Worm (Caenorhabditis elegans) whole organism, early embryonic: ENCODE results near the gene ttll-4.

Experiments used
- B0310.2 ChIP-seq: sonication (generic microtip); optimal IDR thresholded peaks from 2 replicates; lab custom pipeline; 2016; ENCODE audit warnings: mild to moderate bottlenecking, missing genetic modification characterization, missing compliant biosample characterization
- F13C5.2 ChIP-seq: sonication (generic microtip); optimal IDR thresholded peaks from 2 replicates; lab custom pipeline; 2017; ENCODE audit warnings: mild to moderate bottlenecking, missing genetic modification characterization, inconsistent platforms, missing compliant biosample characterization
- aly-1 ChIP-seq: sonication (generic microtip); optimal IDR thresholded peaks from 2 replicates; lab custom pipeline; 2016; ENCODE audit warnings: missing genetic modification characterization, missing compliant biosample characterization
- ama-1 ChIP-seq: fragments of 150-350 bp; optimal IDR thresholded peaks from 2 replicates; lab custom pipeline; 2014
- ceh-13 ChIP-seq: fragments of 200-800 bp; sonication (Bioruptor generic); optimal IDR thresholded peaks from 2 replicates; lab custom pipeline; 2018; ENCODE audit warnings: mild to moderate bottlenecking, missing genetic modification characterization, missing compliant biosample characterization
- ceh-36 ChIP-seq: sonication (generic microtip); optimal IDR thresholded peaks from 2 replicates; lab custom pipeline; 2016; ENCODE audit warnings: missing genetic modification characterization, inconsistent platforms, missing compliant biosample characterization
- ets-7 ChIP-seq: sonication (generic microtip); optimal IDR thresholded peaks from 2 replicates; lab custom pipeline; 2016; ENCODE audit warnings: missing genotype, missing genetic modification characterization, missing compliant biosample characterization
- flt-1 ChIP-seq: fragments of 200-800 bp; sonication (Bioruptor generic); IDR thresholded peaks from 2 replicates; pipeline ENCODE4 v1.3.6; 2022; ENCODE audit warnings: missing genetic modification characterization, missing compliant biosample characterization
- hmbx-1 ChIP-seq: sonication (generic microtip); optimal IDR thresholded peaks from 2 replicates; lab custom pipeline; 2016; ENCODE audit warnings: mild to moderate bottlenecking, missing genetic modification characterization, missing compliant biosample characterization
- hmg-4 ChIP-seq: fragments of 200-800 bp; sonication (Bioruptor generic); optimal IDR thresholded peaks from 2 replicates; lab custom pipeline; 2018; ENCODE audit warnings: mild to moderate bottlenecking, missing genetic modification characterization, missing compliant biosample characterization
- hnd-1 ChIP-seq: sonication (generic microtip); optimal IDR thresholded peaks from 2 replicates; lab custom pipeline; 2016; ENCODE audit warnings: missing genetic modification characterization, missing compliant biosample characterization
- pes-1 ChIP-seq: fragments of 200-800 bp; sonication (Bioruptor generic); IDR thresholded peaks from 2 replicates; pipeline ENCODE4 v1.3.6; 2022; ENCODE audit warnings: missing genetic modification reagents, missing genetic modification characterization, missing compliant biosample characterization
- scrt-1 ChIP-seq: fragments of 200-800 bp; sonication (Bioruptor generic); IDR thresholded peaks from 2 replicates; pipeline ENCODE4 v1.3.6; 2022; ENCODE audit warnings: missing genetic modification characterization, missing compliant biosample characterization
- sea-1 ChIP-seq: fragments of 200-800 bp; sonication (Bioruptor generic); conservative IDR thresholded peaks from 2 replicates; pipeline ENCODE4 v1.3.6; 2022; ENCODE audit warnings: missing genetic modification characterization, missing compliant biosample characterization
- tbx-11 ChIP-seq: fragments of 200-800 bp; sonication (Bioruptor generic); IDR thresholded peaks from 2 replicates; pipeline ENCODE4 v1.3.6; 2022; ENCODE audit warnings: missing genetic modification characterization, missing compliant biosample characterization
- tbx-37 ChIP-seq: fragments of 200-800 bp; sonication (Bioruptor generic); conservative IDR thresholded peaks from 2 replicates; pipeline ENCODE4 v1.3.6; 2022; ENCODE audit warnings: missing genetic modification reagents, missing genetic modification characterization, missing compliant biosample characterization
- tra-4 ChIP-seq: sonication (generic microtip); optimal IDR thresholded peaks from 2 replicates; lab custom pipeline; 2017; ENCODE audit warnings: missing genetic modification characterization, missing compliant biosample characterization

The ttll-4 gene

DNA sequence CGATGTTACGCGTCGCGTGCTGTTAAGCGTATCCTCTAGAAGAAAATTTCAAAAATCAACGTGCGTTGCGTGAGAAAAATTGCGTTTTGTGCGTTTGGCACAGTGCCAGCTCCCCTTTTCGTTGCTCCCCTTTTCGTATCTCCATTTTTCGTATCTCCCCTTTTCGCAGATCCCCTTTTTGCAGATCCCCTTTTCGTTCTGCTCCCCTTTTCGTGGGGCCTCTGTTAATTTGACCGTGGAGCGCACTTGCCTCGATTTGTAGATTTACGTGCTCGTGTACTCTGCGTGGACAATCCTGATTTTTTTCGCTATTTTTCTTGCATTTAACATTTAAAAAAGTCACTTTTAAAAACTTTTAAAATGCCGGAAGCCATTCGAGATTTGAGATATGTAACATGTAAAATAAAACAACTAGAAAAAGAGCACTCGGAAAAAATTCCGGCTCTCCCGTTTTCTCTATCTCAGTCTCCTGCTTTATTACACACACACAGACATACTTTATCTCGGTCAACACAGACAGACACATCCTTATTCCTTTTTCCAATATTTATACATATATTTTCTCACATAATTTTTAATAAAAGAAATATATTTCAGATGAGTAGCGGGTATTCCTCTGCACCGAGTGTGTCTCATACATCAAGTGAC is at the start of gene ttll-4:
ttll-4 (plus strand) TSS at position 598 of the 648 bp plus-strand sequence.
- TF ChIP-seq tbx-37 (GFP tag; lab: Robert Waterston, UW), result peak; percentile 59
- no peak; the same call in 1 of the 2 replicates for TF ChIP-seq flt-1 (GFP tag; lab: Robert Waterston, UW)
- no peak for TF ChIP-seq B0310.2
- TF ChIP-seq F13C5.2, result no peak
- TF ChIP-seq hmg-4 (GFP tag; lab: Kevin White, UChicago), result no peak
- TF ChIP-seq ceh-36 (tag; lab: Kevin White, UChicago), result no peak
- peak; percentile 83 for TF ChIP-seq pes-1 (GFP tag; lab: Robert Waterston, UW)
- no peak for TF ChIP-seq ama-1 (lab: Kevin White, UChicago)
- no peak for TF ChIP-seq ets-7 (tag; lab: Kevin White, UChicago)
- peak; percentile 72 for TF ChIP-seq scrt-1 (GFP tag; lab: Robert Waterston, UW)
- TF ChIP-seq tra-4 (tag; lab: Kevin White, UChicago), result no peak
- peak; percentile 41; the same call in 1 of the 2 replicates for TF ChIP-seq tbx-11 (GFP tag; lab: Robert Waterston, UW)
- no peak for TF ChIP-seq ceh-13 (GFP tag; lab: Kevin White, UChicago)
- TF ChIP-seq hmbx-1 (tag; lab: Kevin White, UChicago), result no peak
- no peak for TF ChIP-seq aly-1 (tag; lab: Kevin White, UChicago)
- no peak for TF ChIP-seq hnd-1 (tag; lab: Kevin White, UChicago)
- TF ChIP-seq sea-1, result peak; percentile 79

DNA sequence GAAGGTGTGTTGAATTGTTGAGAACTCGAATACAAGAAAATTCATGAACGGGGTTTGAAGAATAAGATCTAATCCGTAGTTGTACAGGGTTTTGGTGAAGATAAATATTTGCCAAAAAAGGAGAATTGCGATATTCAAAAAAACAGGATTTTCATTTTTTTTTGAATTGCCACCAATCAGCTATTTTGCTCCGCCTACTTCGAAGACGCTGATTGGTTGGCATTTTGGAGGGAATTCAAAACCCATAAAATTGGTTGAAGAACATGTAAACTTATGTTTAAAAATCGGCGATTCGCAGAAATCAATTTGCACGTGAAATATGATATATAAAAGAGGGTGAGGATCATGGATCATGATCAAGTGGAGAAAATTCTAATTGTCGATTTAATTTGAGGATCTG is 47.9 kb upstream of the ttll-4 start:
- no peak for TF ChIP-seq ets-7 (tag; lab: Kevin White, UChicago)
- no peak for TF ChIP-seq tbx-37 (GFP tag; lab: Robert Waterston, UW)
- TF ChIP-seq ceh-13 (GFP tag; lab: Kevin White, UChicago), result no peak
- no peak for TF ChIP-seq sea-1
- TF ChIP-seq aly-1 (tag; lab: Kevin White, UChicago), result no peak

DNA sequence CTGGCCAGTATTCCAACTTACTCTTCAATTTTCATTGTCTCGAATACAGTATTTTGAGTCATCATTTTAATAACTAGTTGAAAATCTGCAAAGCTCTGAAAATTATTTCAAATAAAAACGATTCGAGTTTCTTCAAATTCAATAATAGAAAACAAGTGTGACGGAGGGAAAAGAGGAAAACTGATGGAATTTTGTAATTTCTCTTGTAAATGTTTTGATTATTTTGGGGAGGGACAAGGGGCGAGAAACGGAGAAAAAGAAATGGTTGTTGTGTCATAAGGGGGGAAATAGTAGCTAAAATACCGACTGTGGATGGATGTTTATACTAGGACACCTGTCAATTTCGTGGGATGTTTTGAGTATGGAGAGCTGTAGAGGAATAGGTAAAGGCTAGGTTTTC is 45.8 kb upstream of the ttll-4 start, which contains the start of gene T16G12.9:
T16G12.9 (minus strand) TSS at position 101 of the 400 bp plus-strand sequence.
- TF ChIP-seq hmbx-1 (tag; lab: Kevin White, UChicago) (no peak), ama-1 (lab: Kevin White, UChicago) (no peak), flt-1 (GFP tag; lab: Robert Waterston, UW) (no peak), aly-1 (tag; lab: Kevin White, UChicago) (no peak), scrt-1 (GFP tag; lab: Robert Waterston, UW) (no peak), tbx-11 (GFP tag; lab: Robert Waterston, UW) (no peak), F13C5.2 (no peak), pes-1 (GFP tag; lab: Robert Waterston, UW) (no peak), B0310.2 (no peak)

DNA sequence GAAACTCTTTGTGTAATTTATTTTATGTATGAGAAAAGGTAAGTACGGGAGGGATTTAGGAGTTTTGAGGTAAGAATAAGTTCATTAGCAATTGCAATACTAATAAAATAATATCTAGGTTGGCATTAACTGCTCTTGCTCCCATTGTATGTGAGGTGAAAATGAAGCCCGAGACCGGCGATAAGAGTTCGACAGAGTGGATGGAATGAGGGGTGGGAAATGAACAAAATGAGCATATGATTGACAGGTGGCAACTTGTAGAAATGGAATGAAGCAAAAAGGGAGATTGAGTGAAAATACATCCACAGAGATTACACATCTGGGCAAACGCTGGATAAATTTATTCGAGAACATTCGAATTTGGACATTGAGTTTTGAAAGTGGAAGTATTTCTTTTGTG is 45.2 kb upstream of the ttll-4 start:
- TF ChIP-seq tra-4 (tag; lab: Kevin White, UChicago), result no peak
- no peak for TF ChIP-seq hmbx-1 (tag; lab: Kevin White, UChicago)
- no peak for TF ChIP-seq hmg-4 (GFP tag; lab: Kevin White, UChicago)
- TF ChIP-seq B0310.2, result no peak
- TF ChIP-seq aly-1 (tag; lab: Kevin White, UChicago), result no peak
- no peak for TF ChIP-seq scrt-1 (GFP tag; lab: Robert Waterston, UW)
- no peak for TF ChIP-seq ceh-36 (tag; lab: Kevin White, UChicago)
- no peak for TF ChIP-seq ceh-13 (GFP tag; lab: Kevin White, UChicago)
- no peak for TF ChIP-seq ets-7 (tag; lab: Kevin White, UChicago)
- TF ChIP-seq hnd-1 (tag; lab: Kevin White, UChicago), result no peak
- no peak for TF ChIP-seq tbx-11 (GFP tag; lab: Robert Waterston, UW)
- no peak for TF ChIP-seq pes-1 (GFP tag; lab: Robert Waterston, UW)
- no peak for TF ChIP-seq ama-1 (lab: Kevin White, UChicago)
- TF ChIP-seq sea-1, result no peak
- no peak for TF ChIP-seq tbx-37 (GFP tag; lab: Robert Waterston, UW)
- TF ChIP-seq F13C5.2, result no peak
- no peak for TF ChIP-seq flt-1 (GFP tag; lab: Robert Waterston, UW)

DNA sequence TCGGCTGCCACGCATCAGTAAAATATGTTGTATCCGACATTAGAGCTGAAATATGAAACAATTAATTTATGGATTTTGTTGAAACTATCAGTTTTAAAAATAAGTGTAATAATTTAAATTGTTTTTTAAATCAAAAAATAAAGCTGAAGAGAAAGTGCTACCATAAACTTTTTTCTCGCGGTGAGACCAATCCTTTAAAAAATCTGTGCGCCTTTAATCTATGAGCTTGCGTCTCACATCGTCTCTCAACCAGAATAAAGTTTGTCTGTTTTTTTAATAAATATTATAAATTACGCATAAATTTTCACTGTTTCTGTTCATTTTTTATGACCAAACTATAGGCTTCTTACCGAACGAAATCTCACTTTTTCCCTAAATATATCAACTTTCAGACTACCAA is 40.7 kb upstream of the ttll-4 start, which contains the start of gene T16H12.3:
T16H12.3 (minus strand) TSS at position 51 of the 400 bp plus-strand sequence.
- TF ChIP-seq hnd-1 (tag; lab: Kevin White, UChicago) (no peak), hmg-4 (GFP tag; lab: Kevin White, UChicago) (no peak), F13C5.2 (no peak)

DNA sequence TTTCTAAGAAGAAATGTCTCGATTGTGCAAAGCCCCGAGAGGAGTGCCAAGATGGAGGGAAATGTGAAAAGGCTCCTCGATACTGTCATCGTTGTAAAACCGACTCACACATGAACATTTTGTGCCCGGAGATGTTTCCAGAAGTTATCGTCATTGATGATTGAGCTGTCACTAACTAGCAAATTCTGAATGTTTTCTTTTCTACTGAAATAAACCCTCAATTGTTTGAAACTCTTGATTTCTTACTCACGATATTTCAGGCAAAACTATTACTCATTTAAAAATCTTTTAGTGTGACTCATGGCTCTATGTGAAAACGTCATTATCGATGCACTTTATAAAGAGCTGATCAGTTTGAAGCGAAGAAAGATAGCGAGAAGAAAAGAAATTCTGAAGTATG is 38.9 kb upstream of the ttll-4 start, which contains the start of gene T16H12.13:
T16H12.13 (plus strand) TSS at position 301 of the 400 bp plus-strand sequence.
- no peak for TF ChIP-seq tbx-11 (GFP tag; lab: Robert Waterston, UW)
- TF ChIP-seq tra-4 (tag; lab: Kevin White, UChicago), result no peak
- TF ChIP-seq hmg-4 (GFP tag; lab: Kevin White, UChicago), result no peak
- no peak for TF ChIP-seq hnd-1 (tag; lab: Kevin White, UChicago)
- no peak for TF ChIP-seq ama-1 (lab: Kevin White, UChicago)
- TF ChIP-seq ceh-36 (tag; lab: Kevin White, UChicago), result no peak
- no peak for TF ChIP-seq ets-7 (tag; lab: Kevin White, UChicago)
- TF ChIP-seq aly-1 (tag; lab: Kevin White, UChicago), result no peak
- TF ChIP-seq sea-1, result no peak
- TF ChIP-seq flt-1 (GFP tag; lab: Robert Waterston, UW), result no peak

DNA sequence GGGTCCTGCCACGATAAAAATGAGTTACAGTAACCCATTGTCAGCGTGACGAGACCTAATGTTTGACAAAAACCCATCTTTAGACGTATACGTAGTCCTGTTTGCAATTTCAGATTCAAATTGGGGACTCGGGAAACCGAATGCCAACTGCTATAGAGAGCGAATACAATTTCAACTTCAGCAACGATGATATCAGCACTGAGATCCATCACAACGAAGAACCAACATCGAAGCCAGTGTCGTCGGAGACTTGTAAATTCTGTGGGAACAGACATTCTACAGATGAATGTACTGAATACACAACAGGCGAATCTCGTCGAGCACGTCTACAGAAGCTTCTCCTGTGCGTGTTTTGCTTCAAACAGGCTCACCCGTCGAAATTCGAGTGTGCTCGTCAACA is 38.4 kb upstream of the ttll-4 start:
- TF ChIP-seq tbx-11 (GFP tag; lab: Robert Waterston, UW) (no peak), B0310.2 (no peak)
